Worm (Caenorhabditis elegans): Measurements from ENCODE around the gene npr-15.

The npr-15 gene

DNA sequence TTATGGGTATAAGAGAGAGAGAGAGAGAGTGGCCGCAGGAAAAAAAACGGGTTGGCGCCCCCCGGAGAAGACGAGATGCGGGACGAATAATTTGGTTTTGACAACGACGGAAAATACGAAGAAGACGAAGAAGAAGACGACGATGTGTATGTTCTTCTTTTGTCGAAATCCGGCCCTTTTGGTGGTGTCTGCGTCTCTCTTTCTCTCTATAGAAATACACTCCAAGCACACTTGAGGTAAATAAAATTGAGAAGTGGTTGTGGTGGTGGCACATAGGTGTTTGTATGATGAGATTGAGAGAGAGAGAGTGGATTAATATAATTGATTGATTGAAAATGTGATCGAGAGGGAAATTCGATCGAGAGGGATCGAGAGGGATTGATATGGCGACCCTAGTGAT is 21.6 kb downstream of the npr-15 start (continued):
- no peak for TF ChIP-seq C04F5.9 (tag; optimal IDR thresholded peaks at IDR 0.05)
- no peak for TF ChIP-seq isw-1 (GFP tag; IDR thresholded peaks at IDR 0.05)
- no peak for TF ChIP-seq ama-1 (optimal IDR thresholded peaks at IDR 0.05)
- no peak for TF ChIP-seq ceh-88 (GFP tag; IDR thresholded peaks at IDR 0.05)
- TF ChIP-seq ceh-63 (GFP tag; optimal IDR thresholded peaks at IDR 0.05): no peak
- peak; percentile 50 for TF ChIP-seq snu-23 (GFP tag; optimal IDR thresholded peaks at IDR 0.05)
- TF ChIP-seq egl-27 (tag; optimal IDR thresholded peaks at IDR 0.05): no peak
- peak; percentile 28 for TF ChIP-seq mep-1 (tag; optimal IDR thresholded peaks at IDR 0.05)
- TF ChIP-seq elt-2 (tag; optimal IDR thresholded peaks at IDR 0.05): no peak
- no peak for TF ChIP-seq pax-3 (tag; optimal IDR thresholded peaks at IDR 0.05)
- no peak for TF ChIP-seq unc-62 (GFP tag; optimal IDR thresholded peaks at IDR 0.05)
- peak; percentile 36 for TF ChIP-seq nhr-47 (tag; optimal IDR thresholded peaks at IDR 0.05)
- no peak for TF ChIP-seq ceh-90 (tag; optimal IDR thresholded peaks at IDR 0.05)
- no peak for TF ChIP-seq fkh-4 (tag; optimal IDR thresholded peaks at IDR 0.05; ENCODE audit: borderline replicate concordance)
- no peak for TF ChIP-seq nhr-76 (tag; optimal IDR thresholded peaks at IDR 0.05)
- TF ChIP-seq lin-35 (GFP tag; optimal IDR thresholded peaks at IDR 0.05): peak; percentile 17 to 30
- TF ChIP-seq vab-15 (tag; optimal IDR thresholded peaks at IDR 0.05): no peak
- peak; percentile 17 for TF ChIP-seq fkh-10 (GFP tag; optimal IDR thresholded peaks at IDR 0.05)
- TF ChIP-seq zip-4 (GFP tag; optimal IDR thresholded peaks at IDR 0.05): no peak
- TF ChIP-seq Y116A8C.19 (tag; optimal IDR thresholded peaks at IDR 0.05; ENCODE audit: borderline replicate concordance): no peak
- no peak for TF ChIP-seq sox-4 (tag; optimal IDR thresholded peaks at IDR 0.05)
- no peak for TF ChIP-seq C16A3.4 (tag; optimal IDR thresholded peaks at IDR 0.05)
- TF ChIP-seq efl-3 (GFP tag; optimal IDR thresholded peaks at IDR 0.05): no peak
- TF ChIP-seq hpl-2 (GFP tag; optimal IDR thresholded peaks at IDR 0.05): no peak
- no peak for TF ChIP-seq fkh-8 (tag; optimal IDR thresholded peaks at IDR 0.05)
- TF ChIP-seq sptf-1 (tag; optimal IDR thresholded peaks at IDR 0.05): no peak
- TF ChIP-seq aha-1 (tag; optimal IDR thresholded peaks at IDR 0.05): no peak
- no peak for TF ChIP-seq jun-1 (tag; optimal IDR thresholded peaks at IDR 0.05)
- no peak for TF ChIP-seq unc-30 (tag; optimal IDR thresholded peaks at IDR 0.05)
- TF ChIP-seq lin-39 (tag; optimal IDR thresholded peaks at IDR 0.05): no peak
- peak; percentile 20 for TF ChIP-seq skn-1 (tag; optimal IDR thresholded peaks at IDR 0.05)
- no peak for TF ChIP-seq ztf-11 (tag; optimal IDR thresholded peaks at IDR 0.05)
- TF ChIP-seq nhr-237 (tag; optimal IDR thresholded peaks at IDR 0.05): no peak
- TF ChIP-seq zag-1 (tag; optimal IDR thresholded peaks at IDR 0.05): no peak
- TF ChIP-seq mdl-1 (tag; optimal IDR thresholded peaks at IDR 0.05): no peak
- TF ChIP-seq nhr-85 (tag): peak; percentile 78
- peak; percentile 41 for TF ChIP-seq nhr-71 (tag; optimal IDR thresholded peaks at IDR 0.05)

DNA sequence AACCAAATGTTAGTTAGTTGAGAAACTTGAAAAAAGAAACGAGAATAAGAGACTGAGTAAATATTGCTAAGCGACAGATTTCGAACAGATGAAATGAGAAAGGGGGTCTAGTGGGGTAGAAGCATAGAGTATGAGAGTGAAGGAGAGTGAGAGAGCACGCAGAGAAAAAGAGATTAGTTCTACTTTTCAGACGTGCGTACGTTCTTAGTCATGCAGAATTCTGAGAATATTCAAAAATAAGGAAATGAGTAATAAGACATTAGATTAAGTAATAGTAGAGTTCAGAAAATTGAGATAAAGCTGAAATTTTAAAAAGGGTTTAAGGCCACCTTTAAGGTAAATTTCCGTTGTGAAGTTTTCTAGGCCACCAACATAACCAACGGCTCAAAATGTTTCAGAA is 23.5 kb downstream of the npr-15 start:
- TF ChIP-seq dsc-1 (tag; optimal IDR thresholded peaks at IDR 0.05) (peak; percentile 90), fkh-8 (tag; optimal IDR thresholded peaks at IDR 0.05) (peak; percentile 82), swsn-7 (tag; optimal IDR thresholded peaks at IDR 0.05) (peak; percentile 34), lsy-2 (tag; optimal IDR thresholded peaks at IDR 0.05) (peak; percentile 13 to 18), aha-1 (tag; optimal IDR thresholded peaks at IDR 0.05) (no peak), nhr-77 (tag; optimal IDR thresholded peaks at IDR 0.05) (peak; percentile 3), skn-1 (tag; optimal IDR thresholded peaks at IDR 0.05) (no peak), egl-13 (tag; optimal IDR thresholded peaks at IDR 0.05) (peak; percentile 57), ceh-82 (tag; optimal IDR thresholded peaks at IDR 0.05) (peak in 1 of 3 experiments; percentile 9), unc-86 (tag; optimal IDR thresholded peaks at IDR 0.05) (peak; percentile 11), nhr-71 (tag; optimal IDR thresholded peaks at IDR 0.05) (peak; percentile 59), unc-130 (tag; optimal IDR thresholded peaks at IDR 0.05) (no peak), lin-14 (GFP tag; optimal IDR thresholded peaks at IDR 0.05) (peak; percentile 47), elt-2 (tag; optimal IDR thresholded peaks at IDR 0.05) (no peak), nhr-47 (tag; optimal IDR thresholded peaks at IDR 0.05) (peak; percentile 71)

Measured in whole organism, L1 larva.